Fruit fly (Drosophila melanogaster): ENCODE measurements around the gene sp3.

DNA sequence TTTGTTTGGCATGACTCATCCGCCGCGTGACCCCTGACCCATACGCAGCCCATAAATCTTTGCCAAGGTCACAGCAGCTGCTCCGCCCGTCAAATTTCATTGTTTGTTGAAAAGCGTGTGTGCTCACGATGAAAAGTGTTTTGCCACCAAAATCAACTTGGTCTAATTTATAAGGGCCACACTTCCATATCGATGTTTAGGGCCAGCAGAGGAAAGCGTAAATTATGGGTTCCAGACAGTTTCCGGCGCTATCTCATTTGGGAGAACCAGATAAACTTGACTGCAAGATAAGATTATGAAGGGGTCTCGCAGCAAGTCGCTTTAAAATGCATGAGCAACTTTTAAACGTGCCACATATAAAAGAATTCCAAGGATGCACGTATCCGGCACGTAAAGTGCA, 1.1 kb downstream of the sp3 start:
- TF ChIP-seq CG33017 (tag; optimal IDR thresholded peaks at IDR 0.05), result no peak
- TF ChIP-seq CG7101 (tag; optimal IDR thresholded peaks at IDR 0.05), result no peak
- TF ChIP-seq CG1620 (GFP tag; optimal IDR thresholded peaks at IDR 0.05), result no peak
- no peak for TF ChIP-seq CG7045 (GFP tag; optimal IDR thresholded peaks at IDR 0.05)
- no peak for TF ChIP-seq cic (GFP tag; optimal IDR thresholded peaks at IDR 0.05)
- no peak for TF ChIP-seq CG12768 (GFP tag; optimal IDR thresholded peaks at IDR 0.05)
- TF ChIP-seq Hr96 (GFP tag; optimal IDR thresholded peaks at IDR 0.05), result no peak
- no peak for TF ChIP-seq CG14711 (tag; optimal IDR thresholded peaks at IDR 0.05)
- TF ChIP-seq Crg-1 (GFP tag; optimal IDR thresholded peaks at IDR 0.05), result no peak
- no peak for TF ChIP-seq bab1 (GFP tag; optimal IDR thresholded peaks at IDR 0.05)
- no peak for TF ChIP-seq Mnt (GFP tag; optimal IDR thresholded peaks at IDR 0.05)
- no peak for TF ChIP-seq toe (GFP tag; optimal IDR thresholded peaks at IDR 0.05)
- TF ChIP-seq cnc (optimal IDR thresholded peaks at IDR 0.05), result no peak
- TF ChIP-seq tj (GFP tag; optimal IDR thresholded peaks at IDR 0.05), result no peak
